Worm (Caenorhabditis elegans) whole organism, mixed stage, embryonic: ENCODE results near the gene osgn-1.

Source experiments
- M03D4.4 ChIP-seq: sonication (generic microtip); optimal IDR thresholded peaks from 2 replicates; lab custom pipeline; 2017; ENCODE audit warnings: mild to moderate bottlenecking, missing genetic modification characterization, missing compliant biosample characterization
- bed-3 ChIP-seq: fragments of 200-800 bp; sonication (Bioruptor generic); optimal IDR thresholded peaks from 3 replicates; lab custom pipeline; 2018; ENCODE audit warnings: mild to moderate bottlenecking, missing genetic modification characterization, moderate library complexity, missing compliant biosample characterization
- ceh-39 ChIP-seq: fragments of 150-350 bp; optimal IDR thresholded peaks from 2 replicates; lab custom pipeline; 2014; ENCODE audit warnings: missing biosample characterization, missing genetic modification characterization
- ceh-43 ChIP-seq: fragments of 200-800 bp; sonication (Bioruptor generic); optimal IDR thresholded peaks from 2 replicates; lab custom pipeline; 2018; ENCODE audit warnings: mild to moderate bottlenecking, missing genetic modification characterization, moderate library complexity, missing compliant biosample characterization
- ceh-83 ChIP-seq: fragments of 200-800 bp; sonication (Bioruptor generic); optimal IDR thresholded peaks from 2 replicates; lab custom pipeline; 2018; ENCODE audit warnings: mild to moderate bottlenecking, missing genetic modification characterization, missing compliant biosample characterization
- ces-1 ChIP-seq: fragments of 150-350 bp; optimal IDR thresholded peaks from 2 replicates; lab custom pipeline; 2014; ENCODE audit warnings: missing biosample characterization, missing genetic modification reagents, missing genetic modification characterization
- cnd-1 ChIP-seq: fragments of 200-800 bp; sonication (Bioruptor generic); optimal IDR thresholded peaks from 2 replicates; lab custom pipeline; 2018; ENCODE audit warnings: mild to moderate bottlenecking, missing genetic modification characterization, missing compliant biosample characterization
- drap-1 ChIP-seq: fragments of 200-800 bp; sonication (Bioruptor generic); optimal IDR thresholded peaks from 3 replicates; lab custom pipeline; 2018; ENCODE audit warnings: mild to moderate bottlenecking, missing genetic modification characterization, missing compliant biosample characterization
- elt-1 ChIP-seq: sonication (generic microtip); optimal IDR thresholded peaks from 2 replicates; lab custom pipeline; 2017; ENCODE audit warnings: missing genetic modification characterization, mild to moderate bottlenecking, missing compliant biosample characterization, antibody characterized with exemption, moderate library complexity, borderline replicate concordance; ENCODE audit not compliant: insufficient read depth
- elt-3 ChIP-seq: fragments of 150-350 bp; optimal IDR thresholded peaks from 2 replicates; lab custom pipeline; 2014; ENCODE audit warnings: missing biosample characterization, missing genetic modification characterization
- flh-1 ChIP-seq: fragments of 200-800 bp; sonication (Bioruptor generic); optimal IDR thresholded peaks from 2 replicates; lab custom pipeline; 2018; ENCODE audit warnings: mild to moderate bottlenecking, missing genetic modification characterization, moderate library complexity, missing compliant biosample characterization
- ham-2 ChIP-seq: fragments of 200-800 bp; sonication (Bioruptor generic); optimal IDR thresholded peaks from 2 replicates; lab custom pipeline; 2018; ENCODE audit warnings: mild to moderate bottlenecking, missing genetic modification characterization, missing compliant biosample characterization
- hlh-1 ChIP-seq: fragments of 150-350 bp; optimal IDR thresholded peaks from 2 replicates; lab custom pipeline; 2014; ENCODE audit warnings: missing biosample characterization, missing genetic modification reagents, missing genetic modification characterization
- lin-32 ChIP-seq: fragments of 200-800 bp; sonication (Bioruptor generic); optimal IDR thresholded peaks from 2 replicates; lab custom pipeline; 2018; ENCODE audit warnings: mild to moderate bottlenecking, missing genetic modification characterization, missing compliant biosample characterization
- lsy-2 ChIP-seq: fragments of 150-350 bp; optimal IDR thresholded peaks from 2 replicates; lab custom pipeline; 2014; ENCODE audit warnings: missing biosample characterization, missing genetic modification characterization
- mab-5 ChIP-seq: fragments of 150-350 bp; optimal IDR thresholded peaks from 2 replicates; lab custom pipeline; 2014; ENCODE audit warnings: missing biosample characterization, missing genetic modification characterization
- mls-2 ChIP-seq: sonication (generic microtip); optimal IDR thresholded peaks from 2 replicates; lab custom pipeline; 2016; ENCODE audit warnings: mild to moderate bottlenecking, missing genetic modification characterization, moderate library complexity, missing compliant biosample characterization
- nhr-12 ChIP-seq: fragments of 150-350 bp; optimal IDR thresholded peaks from 2 replicates; lab custom pipeline; 2014; ENCODE audit warnings: missing biosample characterization, missing genetic modification characterization
- nhr-2 ChIP-seq: fragments of 150-350 bp; optimal IDR thresholded peaks from 2 replicates; lab custom pipeline; 2014; ENCODE audit warnings: missing biosample characterization, missing genetic modification characterization
- nhr-237 ChIP-seq: fragments of 150-350 bp; optimal IDR thresholded peaks from 2 replicates; lab custom pipeline; 2014; ENCODE audit warnings: missing biosample characterization, missing genetic modification characterization
- nhr-28 ChIP-seq: fragments of 150-350 bp; optimal IDR thresholded peaks from 2 replicates; lab custom pipeline; 2014; ENCODE audit warnings: missing biosample characterization, missing genetic modification characterization
- nhr-76 ChIP-seq: sonication (generic microtip); optimal IDR thresholded peaks from 2 replicates; lab custom pipeline; 2017; ENCODE audit warnings: missing biosample characterization, missing genetic modification characterization
- pha-4 ChIP-seq: fragments of 150-350 bp; optimal IDR thresholded peaks from 2 replicates; lab custom pipeline; 2018; ENCODE audit warnings: missing biosample characterization, missing genetic modification reagents, missing genetic modification characterization
- sem-2 ChIP-seq: fragments of 200-800 bp; sonication (Bioruptor generic); optimal IDR thresholded peaks from 2 replicates; lab custom pipeline; 2018; ENCODE audit warnings: mild to moderate bottlenecking, missing genetic modification characterization, missing compliant biosample characterization
- sptf-1 ChIP-seq: sonication (generic microtip); optimal IDR thresholded peaks from 2 replicates; lab custom pipeline; 2017; ENCODE audit warnings: mild to moderate bottlenecking, missing genetic modification characterization, moderate library complexity, missing compliant biosample characterization
- tbx-8 ChIP-seq: fragments of 200-800 bp; sonication (Bioruptor generic); optimal IDR thresholded peaks from 2 replicates; lab custom pipeline; 2018; ENCODE audit warnings: mild to moderate bottlenecking, missing genetic modification characterization, moderate library complexity, missing compliant biosample characterization
- unc-120 ChIP-seq: sonication (generic microtip); optimal IDR thresholded peaks from 2 replicates; lab custom pipeline; 2017; ENCODE audit warnings: missing genetic modification characterization, missing compliant biosample characterization; ENCODE audit not compliant: poor library complexity, severe bottlenecking
- unc-39 ChIP-seq: fragments of 150-350 bp; optimal IDR thresholded peaks from 2 replicates; lab custom pipeline; 2014; ENCODE audit warnings: missing biosample characterization, missing genetic modification characterization
- unc-62 ChIP-seq: fragments of 150-350 bp; optimal IDR thresholded peaks from 2 replicates; lab custom pipeline; 2014; ENCODE audit warnings: missing biosample characterization, missing genetic modification reagents, missing genetic modification characterization
- zip-8 ChIP-seq: fragments of 150-350 bp; optimal IDR thresholded peaks from 2 replicates; lab custom pipeline; 2014; ENCODE audit warnings: missing biosample characterization, missing genetic modification characterization

osgn-1 gene

DNA sequence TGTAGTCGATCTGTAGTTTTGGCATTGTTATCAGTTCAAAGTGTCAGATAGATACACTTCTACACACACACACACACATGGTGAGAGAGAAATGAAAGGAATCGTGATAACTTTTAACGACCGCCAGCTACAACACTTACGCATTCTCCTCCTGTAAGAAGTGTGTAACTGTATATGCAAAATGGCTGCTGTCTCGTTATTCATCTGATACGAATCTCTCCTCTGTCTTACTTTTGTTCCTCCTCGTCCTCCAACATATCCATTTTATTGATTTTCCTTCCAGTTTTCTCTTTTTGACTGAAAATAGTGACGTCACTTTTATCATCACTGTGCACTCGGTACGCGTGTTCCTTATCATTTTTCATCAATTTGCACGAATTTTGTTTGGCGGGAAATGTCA is 5.5 kb downstream of the osgn-1 start:
- TF ChIP-seq nhr-28 (tag; lab: Kevin White, UChicago) (peak; percentile 32), ceh-39 (tag; lab: Kevin White, UChicago) (no peak), lin-32 (GFP tag; lab: Kevin White, UChicago) (no peak)

DNA sequence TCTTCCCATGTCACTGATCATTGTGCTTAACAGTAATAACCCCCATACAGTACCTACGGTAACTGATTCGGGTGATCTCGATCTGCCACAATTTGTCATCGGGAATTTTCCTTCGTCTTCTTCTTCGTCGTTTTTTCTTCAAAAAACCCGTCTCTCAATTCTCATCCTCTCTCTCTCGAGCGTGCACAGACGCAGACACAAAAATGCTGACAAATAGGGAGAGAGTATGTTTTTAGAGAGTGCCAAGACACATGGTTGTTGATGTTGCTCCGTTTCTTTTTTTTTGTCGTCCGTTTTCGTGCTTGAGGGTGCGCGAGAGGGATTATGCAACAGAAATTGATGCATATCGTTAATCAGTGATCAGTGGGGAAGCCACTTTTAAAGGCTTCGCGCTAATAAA is 8.2 kb downstream of the osgn-1 start:
- TF ChIP-seq pha-4 (tag; lab: Kevin White, UChicago) (peak; percentile 21), nhr-237 (tag; lab: Kevin White, UChicago) (peak; percentile 68), unc-62 (peak; percentile 70), sptf-1 (tag; lab: Kevin White, UChicago) (no peak)

DNA sequence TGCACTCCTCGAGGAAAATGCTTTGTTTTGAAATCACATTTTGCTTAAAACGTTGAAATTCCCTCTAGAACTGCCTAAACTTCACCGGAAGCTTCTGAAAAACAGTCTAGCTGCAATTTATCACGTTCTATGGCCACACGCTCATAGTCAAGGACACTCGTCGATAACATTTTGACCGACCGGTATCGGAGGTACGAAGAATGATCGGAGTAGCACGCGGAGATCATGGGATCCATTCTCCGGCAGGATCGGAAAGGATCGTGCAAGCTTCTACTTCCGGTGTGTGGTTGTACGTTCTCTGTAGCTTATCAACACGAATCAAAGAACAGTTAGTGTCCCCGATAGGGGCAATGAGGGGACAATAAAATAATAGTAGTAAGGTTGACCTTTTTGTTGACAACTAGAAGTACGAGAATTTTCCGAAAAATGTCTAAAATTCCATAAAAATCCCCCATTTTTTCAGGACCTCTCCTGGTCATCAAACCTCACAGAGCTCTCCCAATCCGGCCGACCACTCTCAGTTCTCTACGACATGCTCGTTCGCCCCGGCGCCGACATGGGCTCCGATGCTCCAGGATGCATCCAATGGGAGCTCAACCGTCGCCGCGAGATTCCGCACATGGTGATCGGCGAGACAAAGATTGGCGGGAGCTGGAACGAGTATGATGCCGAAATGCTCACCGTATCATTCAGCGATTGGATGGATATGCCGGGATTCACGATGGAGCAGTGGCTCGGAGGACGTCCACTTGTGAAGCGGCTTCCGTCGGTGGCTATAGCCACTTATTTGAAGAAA is 9.1 kb downstream of the osgn-1 start:
- TF ChIP-seq hlh-1 (tag; lab: Kevin White, UChicago) (no peak), unc-39 (tag; lab: Kevin White, UChicago) (no peak), mab-5 (tag; lab: Kevin White, UChicago) (no peak), pha-4 (tag; lab: Kevin White, UChicago) (no peak), M03D4.4 (tag; lab: Kevin White, UChicago) (no peak), unc-120 (no peak), flh-1 (GFP tag; lab: Kevin White, UChicago) (no peak), nhr-237 (tag; lab: Kevin White, UChicago) (no peak), tbx-8 (GFP tag; lab: Kevin White, UChicago) (no peak), nhr-76 (tag; lab: Kevin White, UChicago) (no peak), unc-62 (no peak), mls-2 (tag; lab: Kevin White, UChicago) (no peak), ceh-83 (no peak), nhr-2 (no peak)

DNA sequence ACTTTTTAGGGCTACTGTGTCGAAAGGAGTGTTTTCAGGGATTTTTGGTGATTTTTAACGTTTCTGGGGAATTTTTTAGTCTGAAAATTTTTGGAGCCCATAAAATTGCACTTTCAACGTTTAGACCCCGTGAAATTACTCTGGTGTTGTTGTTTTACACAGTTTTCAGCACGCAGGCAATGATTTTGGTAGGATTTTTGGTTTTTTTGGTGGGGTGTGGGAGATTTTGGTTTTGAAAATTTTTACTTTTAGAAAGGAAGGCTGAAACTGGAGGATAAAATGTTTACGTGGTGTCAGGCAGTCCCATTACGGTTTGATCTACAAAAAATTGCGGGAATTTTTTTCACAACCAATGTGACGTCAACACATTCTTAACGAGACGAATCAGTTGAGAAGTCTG is 11.1 kb downstream of the osgn-1 start:
- no peak for TF ChIP-seq zip-8
- TF ChIP-seq, all 35 proteins: peak for 0

DNA sequence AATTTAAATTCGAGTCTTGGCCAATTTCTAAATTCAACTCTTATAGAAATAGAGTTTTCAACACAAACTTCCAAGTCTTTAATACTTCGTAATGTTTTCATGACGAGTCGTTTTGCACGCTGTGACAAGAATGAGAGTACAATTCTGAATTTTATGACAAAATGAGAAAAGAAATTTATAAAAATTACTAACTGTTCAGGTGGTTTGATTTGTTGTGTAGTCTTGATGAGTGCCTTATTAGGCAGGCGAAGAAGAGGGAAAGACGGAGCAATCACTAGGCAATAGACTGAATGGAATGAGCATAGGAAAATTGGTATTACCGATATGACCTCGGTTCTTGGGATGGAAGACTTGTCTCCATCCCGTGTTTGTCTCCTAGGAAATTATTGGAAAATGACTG is 12.8 kb downstream of the osgn-1 start, which contains the start of gene F30B5.11:
Gene F30B5.11, minus strand, starts transcription at position 101 of the 400 bp plus-strand sequence.
- TF ChIP-seq sem-2 (GFP tag; lab: Kevin White, UChicago) (no peak), cnd-1 (tag; lab: Kevin White, UChicago) (no peak), nhr-12 (tag; lab: Kevin White, UChicago) (no peak), bed-3 (GFP tag; lab: Kevin White, UChicago) (no peak), lsy-2 (tag; lab: Kevin White, UChicago) (no peak), elt-1 (tag; lab: Kevin White, UChicago) (no peak), ham-2 (no peak), sptf-1 (tag; lab: Kevin White, UChicago) (no peak), nhr-28 (tag; lab: Kevin White, UChicago) (no peak), M03D4.4 (tag; lab: Kevin White, UChicago) (no peak), unc-39 (tag; lab: Kevin White, UChicago) (no peak), pha-4 (tag; lab: Kevin White, UChicago) (no peak), mab-5 (tag; lab: Kevin White, UChicago) (no peak)

DNA sequence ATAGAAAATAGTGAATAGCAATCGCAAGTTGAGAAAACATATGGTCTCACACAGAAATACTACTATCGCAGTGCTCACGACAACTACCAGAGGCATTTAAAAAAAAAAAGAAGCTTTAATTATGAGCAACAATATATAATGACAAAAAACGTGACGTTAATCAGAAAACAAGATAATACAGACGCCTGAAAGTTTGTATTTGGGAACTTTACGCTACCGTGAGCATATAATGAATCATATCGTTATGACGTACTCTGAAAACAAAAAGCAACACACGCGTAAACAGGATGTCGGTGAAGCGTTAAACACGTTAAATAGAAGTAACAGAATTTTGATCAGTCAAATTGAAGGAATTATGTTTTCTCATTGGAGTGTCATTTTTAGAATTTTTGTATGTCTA is 18.7 kb downstream of the osgn-1 start, which contains the start of gene srbc-71:
Gene srbc-71, minus strand, starts transcription at position 101 of the 400 bp plus-strand sequence.
- TF ChIP-seq nhr-28 (tag; lab: Kevin White, UChicago) (no peak), M03D4.4 (tag; lab: Kevin White, UChicago) (no peak), ceh-39 (tag; lab: Kevin White, UChicago) (no peak), mab-5 (tag; lab: Kevin White, UChicago) (no peak), pha-4 (tag; lab: Kevin White, UChicago) (no peak), hlh-1 (tag; lab: Kevin White, UChicago) (no peak), mls-2 (tag; lab: Kevin White, UChicago) (no peak), ces-1 (GFP tag; lab: Kevin White, UChicago) (no peak), unc-120 (no peak), drap-1 (no peak), elt-3 (tag; lab: Kevin White, UChicago) (no peak), ceh-43 (GFP tag; lab: Kevin White, UChicago) (no peak), nhr-2 (no peak), zip-8 (no peak), unc-39 (tag; lab: Kevin White, UChicago) (no peak), ham-2 (no peak), lin-32 (GFP tag; lab: Kevin White, UChicago) (no peak), sem-2 (GFP tag; lab: Kevin White, UChicago) (no peak), sptf-1 (tag; lab: Kevin White, UChicago) (no peak)
